Fruit fly (Drosophila melanogaster): Measurements from ENCODE around the gene CG31606.
A peak's percentile ranks its signal among the peaks of the same experiment; 100 is the strongest.

Gene CG31606

DNA sequence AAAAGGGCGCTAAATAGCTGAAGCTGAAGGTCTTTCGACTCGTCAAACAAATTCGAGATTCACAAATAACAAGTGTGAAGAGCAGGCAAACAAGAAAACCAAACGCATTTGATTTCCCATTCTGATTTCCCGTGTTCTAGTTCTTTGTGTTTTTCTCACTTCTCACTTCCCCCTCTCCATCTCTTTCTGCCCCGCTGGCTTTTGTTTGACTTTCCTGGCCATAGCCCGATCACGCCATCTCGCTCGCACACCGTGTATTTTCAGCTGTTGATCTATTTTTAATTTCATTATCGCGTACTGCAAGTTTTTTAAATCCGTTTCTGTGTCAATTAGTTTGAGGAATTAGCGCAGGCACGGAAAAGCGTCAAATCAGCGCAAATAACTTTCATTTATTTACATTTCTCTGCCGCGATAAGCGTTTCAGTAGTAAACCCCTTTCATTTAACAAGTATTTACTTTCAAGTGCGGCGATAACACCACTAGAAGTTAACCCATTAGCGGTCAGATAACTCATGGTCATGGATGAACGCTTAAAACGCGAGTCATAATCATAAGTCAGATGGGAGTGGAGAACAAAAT lies 16.3 kb downstream of the CG31606 start:
- TF ChIP-seq dl (GFP tag; optimal IDR thresholded peaks at IDR 0.05; ENCODE audit: insufficient read depth in 1 of 2, partially characterized antibody in 2 of 2) = peak in 1 of 2 experiments; percentile 3
- no peak for TF ChIP-seq Dfd (GFP tag; optimal IDR thresholded peaks at IDR 0.05)
- peak; percentile 6 for TF ChIP-seq fru (GFP tag; optimal IDR thresholded peaks at IDR 0.05)
- TF ChIP-seq usp (GFP tag; optimal IDR thresholded peaks at IDR 0.05) = no peak

DNA sequence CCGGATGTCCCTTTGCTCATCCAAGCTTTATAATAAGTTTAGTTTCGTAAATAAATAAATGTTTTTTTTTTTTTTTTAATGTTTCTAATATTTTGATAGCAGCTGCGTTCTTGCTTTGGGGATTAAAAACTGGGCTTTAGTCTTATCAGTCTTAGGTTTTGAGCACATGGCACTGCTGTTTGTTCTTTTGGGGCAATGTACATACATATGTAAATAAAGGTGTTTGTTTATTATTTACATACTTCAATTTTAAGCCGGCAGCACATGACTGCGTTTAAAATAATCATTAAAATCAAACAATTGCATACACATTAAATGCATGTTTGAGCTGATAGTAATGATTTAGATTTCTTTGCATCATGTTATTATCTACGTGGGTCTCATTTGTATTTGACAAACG lies 16.8 kb downstream of the CG31606 start:
- TF ChIP-seq Jra (GFP tag; optimal IDR thresholded peaks at IDR 0.05) (peak; percentile 61), Sp1 (GFP tag; optimal IDR thresholded peaks at IDR 0.05) (peak; percentile 52), foxo (GFP tag; optimal IDR thresholded peaks at IDR 0.05) (peak in 1 of 2 experiments; percentile 45), dsf (GFP tag; optimal IDR thresholded peaks at IDR 0.05; ENCODE audit: borderline replicate concordance) (peak; percentile 35), dl (GFP tag; optimal IDR thresholded peaks at IDR 0.05; ENCODE audit: insufficient read depth in 1 of 2, partially characterized antibody in 2 of 2) (no peak), fru (GFP tag; optimal IDR thresholded peaks at IDR 0.05) (no peak), brk (GFP tag; optimal IDR thresholded peaks at IDR 0.05) (peak; percentile 63), Hnf4 (GFP tag; optimal IDR thresholded peaks at IDR 0.05) (peak; percentile 67), OdsH (GFP tag; optimal IDR thresholded peaks at IDR 0.05) (peak; percentile 47), dmrt93B (GFP tag; optimal IDR thresholded peaks at IDR 0.05) (peak; percentile 38), rgr (GFP tag; optimal IDR thresholded peaks at IDR 0.05) (peak; percentile 73), pan (optimal IDR thresholded peaks at IDR 0.05) (no peak), CG32264 (GFP tag; optimal IDR thresholded peaks at IDR 0.05) (no peak), Hr83 (GFP tag; optimal IDR thresholded peaks at IDR 0.05; ENCODE audit: poor library complexity, severe bottlenecking) (peak; percentile 96), Dfd (GFP tag; optimal IDR thresholded peaks at IDR 0.05) (no peak), Rel (GFP tag; optimal IDR thresholded peaks at IDR 0.05) (no peak), Rel (tag; optimal IDR thresholded peaks at IDR 0.05) (no peak), sage (GFP tag; optimal IDR thresholded peaks at IDR 0.05) (peak; percentile 3), tai (GFP tag; optimal IDR thresholded peaks at IDR 0.05) (peak; percentile 62), sv (GFP tag; optimal IDR thresholded peaks at IDR 0.05) (peak; percentile 41), h (GFP tag; optimal IDR thresholded peaks at IDR 0.05) (peak; percentile 62), Hr78 (GFP tag; optimal IDR thresholded peaks at IDR 0.05) (no peak), br (GFP tag; optimal IDR thresholded peaks at IDR 0.05) (peak; percentile 19), psq (GFP tag; optimal IDR thresholded peaks at IDR 0.05) (peak; percentile 41), HLH106 (tag; optimal IDR thresholded peaks at IDR 0.05) (peak; percentile 5)

DNA sequence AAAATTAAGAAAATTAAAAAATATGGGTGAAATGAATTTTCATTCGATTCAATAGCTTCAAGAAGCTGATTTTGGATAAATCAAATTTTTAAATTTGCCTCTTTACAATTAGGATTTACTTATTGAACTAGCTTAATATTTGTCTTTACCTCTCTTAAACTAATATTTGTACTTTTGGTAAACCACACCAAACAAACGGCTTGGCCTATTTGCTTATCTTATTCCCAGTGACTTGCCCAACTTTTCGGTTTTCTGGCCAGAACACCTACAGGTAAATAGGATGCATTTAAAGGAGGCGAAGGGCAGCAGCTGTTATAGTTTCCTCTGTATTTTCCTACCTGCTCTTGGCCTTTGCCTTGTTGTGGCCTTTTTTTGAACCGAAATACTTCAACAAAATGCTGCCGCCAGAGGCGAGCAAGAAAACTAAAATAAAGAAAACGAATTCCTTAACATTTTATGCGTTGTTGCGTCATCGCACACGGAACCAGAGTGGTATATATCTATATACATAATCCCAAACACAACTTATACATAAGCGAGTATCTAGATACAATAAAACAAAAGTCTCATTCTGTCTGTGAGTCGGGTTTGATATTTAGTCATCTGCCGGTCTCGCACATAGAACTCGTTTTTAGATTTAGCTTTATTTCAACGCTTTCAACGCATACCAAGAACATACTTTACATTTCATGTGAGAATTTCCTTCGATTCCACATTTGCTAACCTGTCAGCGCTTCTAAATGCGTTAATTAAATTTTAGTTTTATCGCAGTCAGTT lies 18.6 kb downstream of the CG31606 start:
- TF ChIP-seq h (GFP tag; optimal IDR thresholded peaks at IDR 0.05) (no peak), CrebA (GFP tag; optimal IDR thresholded peaks at IDR 0.05; ENCODE audit: borderline replicate concordance) (no peak), N (GFP tag; optimal IDR thresholded peaks at IDR 0.05) (no peak), jim (GFP tag; optimal IDR thresholded peaks at IDR 0.05) (no peak), Abd-B (GFP tag; optimal IDR thresholded peaks at IDR 0.05) (no peak), foxo (GFP tag; optimal IDR thresholded peaks at IDR 0.05) (no peak), br (GFP tag; optimal IDR thresholded peaks at IDR 0.05) (no peak), brk (GFP tag; optimal IDR thresholded peaks at IDR 0.05) (no peak), Hr78 (GFP tag; optimal IDR thresholded peaks at IDR 0.05) (no peak), Hnf4 (GFP tag; optimal IDR thresholded peaks at IDR 0.05) (no peak), GATAd (GFP tag; optimal IDR thresholded peaks at IDR 0.05) (no peak), Sp1 (GFP tag; optimal IDR thresholded peaks at IDR 0.05) (no peak), usp (GFP tag; optimal IDR thresholded peaks at IDR 0.05) (no peak), Jra (GFP tag; optimal IDR thresholded peaks at IDR 0.05) (no peak), HLH106 (tag; optimal IDR thresholded peaks at IDR 0.05) (no peak), dmrt93B (GFP tag; optimal IDR thresholded peaks at IDR 0.05) (no peak), psq (GFP tag; optimal IDR thresholded peaks at IDR 0.05) (no peak), woc (GFP tag; optimal IDR thresholded peaks at IDR 0.05) (no peak), Myc (optimal IDR thresholded peaks at IDR 0.05) (no peak), Dif (GFP tag; optimal IDR thresholded peaks at IDR 0.05; ENCODE audit: partially characterized antibody) (no peak)

Measured in whole organism, wandering third instar larva.